Fruit fly (Drosophila melanogaster): ENCODE measurements around the gene CG11722.

The CG11722 gene

DNA sequence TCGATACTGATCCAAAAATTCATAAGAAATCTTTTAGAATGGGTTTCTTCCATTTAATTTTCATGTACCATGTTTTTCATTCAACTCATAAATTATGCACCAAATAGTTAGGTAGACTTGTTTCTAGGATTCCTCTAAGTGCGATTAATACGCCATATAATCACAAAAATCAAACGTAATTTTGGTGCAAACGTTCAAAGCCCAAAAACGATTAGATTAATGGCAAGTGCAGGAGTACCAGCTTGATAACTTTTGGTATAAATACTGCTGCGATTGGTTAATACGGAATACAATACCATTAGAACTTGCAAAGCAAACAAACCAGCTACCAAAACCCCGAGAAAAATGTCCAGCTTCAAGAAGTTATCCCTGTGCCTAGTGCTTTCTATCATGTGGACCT lies 14.6 kb upstream of the CG11722 start, which contains the start of gene Npc2c:
Gene Npc2c, plus strand, starts transcription at position 301 of the 400 bp plus-strand sequence.
- TF ChIP-seq Ets98B (GFP tag; IDR thresholded peaks at IDR 0.05) (no peak), CG17806 (tag; optimal IDR thresholded peaks at IDR 0.05) (no peak), D1 (tag; optimal IDR thresholded peaks at IDR 0.05) (no peak), rn (GFP tag; IDR thresholded peaks at IDR 0.05) (no peak), fd96Ca (GFP tag; IDR thresholded peaks at IDR 0.05) (no peak), CG8159 (tag; optimal IDR thresholded peaks at IDR 0.05) (no peak), CG32121 (GFP tag; IDR thresholded peaks at IDR 0.05) (no peak), CG9948 (tag; optimal IDR thresholded peaks at IDR 0.05) (no peak), EcR (GFP tag; optimal IDR thresholded peaks at IDR 0.05) (no peak), CG4496 (GFP tag; IDR thresholded peaks at IDR 0.05) (no peak), CG10348 (GFP tag; IDR thresholded peaks at IDR 0.05) (no peak), Pif1A (GFP tag; optimal IDR thresholded peaks at IDR 0.05) (no peak), gl (tag; optimal IDR thresholded peaks at IDR 0.05) (no peak)

DNA sequence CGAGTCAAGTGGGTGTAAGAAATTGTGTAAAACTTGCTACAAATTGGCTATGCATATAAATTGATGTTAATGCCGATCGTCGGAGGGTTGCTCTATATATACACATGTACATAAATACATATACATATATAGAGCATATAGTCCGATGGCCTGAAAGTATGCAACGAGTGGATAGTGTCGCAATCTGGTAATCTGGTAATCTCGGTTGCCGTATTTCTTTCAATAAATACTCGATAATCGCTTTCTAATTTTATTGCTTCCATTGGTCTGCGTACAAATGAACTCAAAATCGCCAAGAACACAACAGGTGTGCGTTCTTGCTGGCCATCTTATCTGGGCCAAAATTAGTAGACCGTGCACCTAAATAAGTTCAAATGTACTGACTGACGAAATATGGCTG lies 14.0 kb upstream of the CG11722 start:
- TF ChIP-seq CG17806 (tag; optimal IDR thresholded peaks at IDR 0.05) (no peak), CG8301 (tag; optimal IDR thresholded peaks at IDR 0.05) (no peak), CG4496 (GFP tag; IDR thresholded peaks at IDR 0.05) (no peak), EcR (GFP tag; optimal IDR thresholded peaks at IDR 0.05) (no peak), CG8159 (tag; optimal IDR thresholded peaks at IDR 0.05) (no peak), CG9948 (tag; optimal IDR thresholded peaks at IDR 0.05) (no peak), Pif1A (GFP tag; optimal IDR thresholded peaks at IDR 0.05) (no peak), Snoo (tag; optimal IDR thresholded peaks at IDR 0.05) (no peak), CG32121 (GFP tag; IDR thresholded peaks at IDR 0.05) (no peak), Pif1B (GFP tag; optimal IDR thresholded peaks at IDR 0.05) (no peak), CG34367 (tag; optimal IDR thresholded peaks at IDR 0.05) (no peak), D1 (tag; optimal IDR thresholded peaks at IDR 0.05) (no peak), CG12605 (GFP tag; IDR thresholded peaks at IDR 0.05) (no peak), CG15710 (tag; optimal IDR thresholded peaks at IDR 0.05) (no peak), CG13204 (GFP tag; optimal IDR thresholded peaks at IDR 0.05) (no peak), Ets98B (GFP tag; IDR thresholded peaks at IDR 0.05) (no peak)

DNA sequence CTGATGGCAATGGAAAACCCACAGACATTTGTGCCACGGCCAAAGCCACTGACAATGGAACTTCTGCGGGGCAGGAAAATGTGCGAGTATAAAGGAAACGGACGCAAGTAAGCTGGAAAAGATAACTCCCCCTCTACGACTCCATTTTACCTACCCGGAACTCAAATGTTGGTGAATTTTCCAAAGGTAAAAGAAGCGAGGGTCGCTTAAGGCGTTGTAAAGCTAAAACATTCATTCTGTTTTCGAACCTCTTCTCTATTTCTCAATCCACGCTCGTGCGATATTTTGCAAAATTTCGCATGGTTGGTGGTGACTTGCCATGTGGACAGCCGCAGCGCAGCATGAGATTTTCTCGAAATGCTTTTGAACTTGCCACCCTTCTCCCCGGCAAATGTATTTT lies 11.3 kb upstream of the CG11722 start:
- no peak for TF ChIP-seq CG8159 (tag; optimal IDR thresholded peaks at IDR 0.05)
- no peak for TF ChIP-seq CG13204 (GFP tag; optimal IDR thresholded peaks at IDR 0.05)
- TF ChIP-seq CG8301 (tag; optimal IDR thresholded peaks at IDR 0.05) = no peak
- no peak for TF ChIP-seq EcR (GFP tag; optimal IDR thresholded peaks at IDR 0.05)
- TF ChIP-seq Ets98B (GFP tag; IDR thresholded peaks at IDR 0.05) = no peak
- TF ChIP-seq D1 (tag; optimal IDR thresholded peaks at IDR 0.05) = no peak
- no peak for TF ChIP-seq CG9948 (tag; optimal IDR thresholded peaks at IDR 0.05)
- no peak for TF ChIP-seq CG4496 (GFP tag; IDR thresholded peaks at IDR 0.05)
- TF ChIP-seq CG12605 (GFP tag; IDR thresholded peaks at IDR 0.05) = no peak
- no peak for TF ChIP-seq CG15710 (tag; optimal IDR thresholded peaks at IDR 0.05)
- TF ChIP-seq CG34367 (tag; optimal IDR thresholded peaks at IDR 0.05) = no peak

DNA sequence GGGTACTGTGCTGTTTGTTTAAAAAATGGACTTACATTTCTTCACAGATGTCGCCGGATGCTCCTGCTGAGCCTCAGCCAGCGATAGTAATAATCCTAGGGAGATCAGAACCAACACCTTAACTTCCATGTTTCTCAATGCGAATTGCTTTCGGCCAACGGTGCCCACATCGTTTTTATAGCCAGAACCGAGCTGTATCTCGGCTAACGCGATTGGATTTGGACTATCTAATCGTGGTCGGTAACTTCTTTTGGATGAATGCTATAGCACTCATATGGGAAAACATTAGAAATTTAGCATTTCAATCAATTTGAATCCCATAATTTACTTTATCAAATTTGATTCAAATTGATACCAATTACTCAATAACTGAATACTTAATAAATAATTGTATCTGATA lies 10.6 kb upstream of the CG11722 start, which contains the start of gene Npc2d:
Gene Npc2d, minus strand, starts transcription at position 133 of the 400 bp plus-strand sequence.
- TF ChIP-seq D1 (tag; optimal IDR thresholded peaks at IDR 0.05) = no peak
- no peak for TF ChIP-seq CG8301 (tag; optimal IDR thresholded peaks at IDR 0.05)
- TF ChIP-seq Pif1A (GFP tag; optimal IDR thresholded peaks at IDR 0.05) = no peak
- TF ChIP-seq Snoo (tag; optimal IDR thresholded peaks at IDR 0.05) = no peak
- no peak for TF ChIP-seq CG32121 (GFP tag; IDR thresholded peaks at IDR 0.05)
- no peak for TF ChIP-seq CG34367 (tag; optimal IDR thresholded peaks at IDR 0.05)
- no peak for TF ChIP-seq EcR (GFP tag; optimal IDR thresholded peaks at IDR 0.05)
- no peak for TF ChIP-seq CG12605 (GFP tag; IDR thresholded peaks at IDR 0.05)
- no peak for TF ChIP-seq CG14655 (GFP tag; optimal IDR thresholded peaks at IDR 0.05)
- no peak for TF ChIP-seq rn (GFP tag; IDR thresholded peaks at IDR 0.05)
- no peak for TF ChIP-seq CG9948 (tag; optimal IDR thresholded peaks at IDR 0.05)

DNA sequence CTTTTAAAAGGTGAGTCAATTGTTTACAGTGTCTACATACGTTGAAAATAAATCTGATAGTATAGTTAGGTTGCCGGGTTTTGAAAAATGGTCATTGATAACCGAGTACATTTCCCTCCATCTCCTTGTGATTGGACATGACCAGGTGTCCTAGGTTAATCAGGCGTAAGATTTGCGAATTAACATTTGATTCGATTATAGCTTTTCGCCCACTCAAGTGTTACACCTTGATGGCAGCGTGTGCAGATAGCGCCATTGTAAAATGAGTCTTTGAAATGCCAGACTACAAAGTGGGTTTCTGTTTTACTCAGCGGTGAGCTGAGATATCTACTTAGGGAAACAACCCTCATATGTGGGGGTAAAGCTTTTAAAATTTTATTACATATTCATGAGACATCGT lies 9.7 kb upstream of the CG11722 start:
- TF ChIP-seq CG14655 (GFP tag; optimal IDR thresholded peaks at IDR 0.05) (no peak), rn (GFP tag; IDR thresholded peaks at IDR 0.05) (no peak), Pif1A (GFP tag; optimal IDR thresholded peaks at IDR 0.05) (no peak), CG4496 (GFP tag; IDR thresholded peaks at IDR 0.05) (no peak), Pif1B (GFP tag; optimal IDR thresholded peaks at IDR 0.05) (no peak), CG34367 (tag; optimal IDR thresholded peaks at IDR 0.05) (no peak), CG15710 (tag; optimal IDR thresholded peaks at IDR 0.05) (no peak), CG8159 (tag; optimal IDR thresholded peaks at IDR 0.05) (no peak)

DNA sequence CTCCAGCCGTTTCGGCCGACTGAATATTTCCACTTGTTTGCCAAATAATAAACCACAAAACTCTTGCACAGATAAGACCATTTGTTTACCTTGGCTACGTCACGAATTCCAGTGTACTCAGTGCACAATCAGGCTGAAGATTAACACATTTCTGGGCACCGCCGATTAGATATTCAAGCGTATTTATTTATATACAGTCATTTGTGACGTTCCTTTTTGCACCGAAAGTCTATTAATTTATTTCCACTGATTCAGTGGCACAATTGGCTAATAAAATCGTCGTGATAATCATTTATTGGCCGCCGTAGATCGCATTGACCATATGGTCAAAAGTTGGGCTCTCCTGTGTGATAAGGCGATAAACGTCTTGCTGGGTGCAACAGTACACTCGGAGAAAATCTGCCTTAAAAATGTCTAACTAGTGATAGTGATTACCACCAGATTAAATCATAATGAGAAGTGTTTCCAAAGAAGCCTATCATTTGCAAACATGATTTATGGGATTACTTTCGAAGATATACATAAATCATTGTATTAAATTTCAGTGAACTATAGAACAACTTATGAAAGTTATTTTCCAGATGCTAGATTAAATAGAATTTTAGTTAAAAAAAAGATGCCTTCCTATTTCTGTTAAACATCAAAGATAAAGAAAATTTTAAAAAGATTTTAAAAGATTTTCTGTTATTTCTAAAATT lies 9.1 kb upstream of the CG11722 start:
- TF ChIP-seq CG9948 (tag; optimal IDR thresholded peaks at IDR 0.05) (no peak), CG8301 (tag; optimal IDR thresholded peaks at IDR 0.05) (no peak), CG13204 (GFP tag; optimal IDR thresholded peaks at IDR 0.05) (no peak), Pif1A (GFP tag; optimal IDR thresholded peaks at IDR 0.05) (no peak), EcR (GFP tag; optimal IDR thresholded peaks at IDR 0.05) (no peak), Ets98B (GFP tag; IDR thresholded peaks at IDR 0.05) (no peak), CG15710 (tag; optimal IDR thresholded peaks at IDR 0.05) (no peak), CG4496 (GFP tag; IDR thresholded peaks at IDR 0.05) (no peak)
